Fruit fly (Drosophila melanogaster): Measurements from ENCODE around the gene Hml.

Hml gene

dm6 chr3L:13865484-13865883 is 19.6 kb downstream of the Hml start (continued):
- TF ChIP-seq ranshi (GFP tag; IDR thresholded peaks at IDR 0.05) (no peak), HLH54F (GFP tag; optimal IDR thresholded peaks at IDR 0.05) (no peak), gce (GFP tag; IDR thresholded peaks at IDR 0.05) (no peak), hth (optimal IDR thresholded peaks at IDR 0.05) (no peak), bowl (GFP tag; IDR thresholded peaks at IDR 0.05) (no peak), CG2712 (tag; optimal IDR thresholded peaks at IDR 0.05) (peak; percentile 80), CG10209 (GFP tag; optimal IDR thresholded peaks at IDR 0.05) (peak; percentile 78), Ets97D (GFP tag; optimal IDR thresholded peaks at IDR 0.05) (no peak), Neu2 (GFP tag; optimal IDR thresholded peaks at IDR 0.05; ENCODE audit: borderline replicate concordance) (no peak), CG13424 (tag; optimal IDR thresholded peaks at IDR 0.05) (peak; percentile 77), org-1 (GFP tag; optimal IDR thresholded peaks at IDR 0.05) (peak; percentile 85), wor (GFP tag; IDR thresholded peaks at IDR 0.05) (no peak), CG33557 (GFP tag; optimal IDR thresholded peaks at IDR 0.05) (peak; percentile 86), trh (GFP tag; optimal IDR thresholded peaks at IDR 0.05) (no peak), aop (GFP tag; IDR thresholded peaks at IDR 0.05) (no peak), Atf3 (GFP tag; optimal IDR thresholded peaks at IDR 0.05) (peak; percentile 33), CG4424 (GFP tag; optimal IDR thresholded peaks at IDR 0.05) (peak; percentile 64), row (GFP tag; IDR thresholded peaks at IDR 0.05) (no peak), vfl (GFP tag; optimal IDR thresholded peaks at IDR 0.05) (no peak), CG10431 (GFP tag; optimal IDR thresholded peaks at IDR 0.05) (peak; percentile 76), CG1792 (GFP tag; optimal IDR thresholded peaks at IDR 0.05) (peak; percentile 75), Kr (GFP tag; optimal IDR thresholded peaks at IDR 0.05) (peak; percentile 95), CG17361 (GFP tag; IDR thresholded peaks at IDR 0.05) (peak; percentile 66), crc (GFP tag; optimal IDR thresholded peaks at IDR 0.05) (peak; percentile 26), lov (optimal IDR thresholded peaks at IDR 0.05) (no peak), lov (GFP tag; IDR thresholded peaks at IDR 0.05) (no peak), CG43689 (GFP tag; IDR thresholded peaks at IDR 0.05) (no peak), nmo (GFP tag; optimal IDR thresholded peaks at IDR 0.05) (no peak), GATAe (GFP tag; conservative IDR thresholded peaks at IDR 0.05) (no peak), vnd (GFP tag; IDR thresholded peaks at IDR 0.05; ENCODE audit: partially characterized antibody) (no peak), Lhr (GFP tag; optimal IDR thresholded peaks at IDR 0.05) (peak; percentile 82), dpn (GFP tag; optimal IDR thresholded peaks at IDR 0.05) (peak in 1 of 2 experiments; percentile 2), CG12744 (GFP tag; optimal IDR thresholded peaks at IDR 0.05) (no peak), CG15514 (GFP tag; optimal IDR thresholded peaks at IDR 0.05) (no peak), lbe (GFP tag; optimal IDR thresholded peaks at IDR 0.05) (no peak), NC2β (GFP tag; optimal IDR thresholded peaks at IDR 0.05) (peak; percentile 76), CkIIα-i1 (GFP tag; IDR thresholded peaks at IDR 0.05) (no peak), NK7.1 (GFP tag; optimal IDR thresholded peaks at IDR 0.05) (peak; percentile 18), grn (GFP tag; optimal IDR thresholded peaks at IDR 0.05) (peak; percentile 76), CTCF (GFP tag; optimal IDR thresholded peaks at IDR 0.05) (peak; percentile 57), HmgZ (tag; optimal IDR thresholded peaks at IDR 0.05) (peak; percentile 54), Nf-YA (GFP tag; IDR thresholded peaks at IDR 0.05) (no peak), dan (GFP tag; IDR thresholded peaks at IDR 0.05) (no peak), CG17328 (GFP tag; IDR thresholded peaks at IDR 0.05) (peak; percentile 61), D19A (tag; optimal IDR thresholded peaks at IDR 0.05) (peak; percentile 65), pb (GFP tag; optimal IDR thresholded peaks at IDR 0.05) (peak; percentile 40), p53 (GFP tag; optimal IDR thresholded peaks at IDR 0.05) (peak; percentile 24), Ptx1 (GFP tag; IDR thresholded peaks at IDR 0.05) (no peak), Six4 (GFP tag; optimal IDR thresholded peaks at IDR 0.05) (peak; percentile 28), exex (tag; optimal IDR thresholded peaks at IDR 0.05) (peak; percentile 50), Nf-YC (tag; optimal IDR thresholded peaks at IDR 0.05) (no peak), CG3065 (GFP tag; optimal IDR thresholded peaks at IDR 0.05) (peak; percentile 40), luna (GFP tag; optimal IDR thresholded peaks at IDR 0.05) (no peak), Hmr (GFP tag; optimal IDR thresholded peaks at IDR 0.05) (peak; percentile 18)
